Worm (Caenorhabditis elegans) whole organism, L4 larva: ENCODE measurements around the gene cyp-13A8.
A peak's percentile ranks its signal among the peaks of the same experiment; 100 is the strongest.

Experiments
- F10B5.3 ChIP-seq: sonication (generic microtip); optimal IDR thresholded peaks from 2 replicates; lab custom pipeline; 2016; ENCODE audit warnings: mild to moderate bottlenecking, missing genetic modification characterization, missing compliant biosample characterization
- F26F4.8 ChIP-seq: fragments of 200-800 bp; sonication (Bioruptor generic); conservative IDR thresholded peaks from 2 replicates; pipeline ENCODE4 v1.3.6; 2022; ENCODE audit warnings: missing genetic modification characterization, missing compliant biosample characterization
- F44E2.7 ChIP-seq: fragments of 200-800 bp; sonication (Bioruptor generic); IDR thresholded peaks from 2 replicates; pipeline ENCODE4 v2.1.2; 2022; ENCODE audit warnings: missing genetic modification characterization, missing compliant biosample characterization
- F49E8.2 ChIP-seq: sonication (generic microtip); optimal IDR thresholded peaks from 2 replicates; lab custom pipeline; 2016; ENCODE audit warnings: missing compliant biosample characterization, mild to moderate bottlenecking, missing genetic modification characterization, borderline replicate concordance
- Y105C5A.15 ChIP-seq: fragments of 200-800 bp; sonication (Bioruptor generic); IDR thresholded peaks from 2 replicates; pipeline ENCODE4 v1.3.6; 2022; ENCODE audit warnings: missing genetic modification characterization, missing compliant biosample characterization
- Y5F2A.4 ChIP-seq: fragments of 200-800 bp; sonication (Bioruptor generic); optimal IDR thresholded peaks from 2 replicates; lab custom pipeline; 2018; ENCODE audit warnings: mild to moderate bottlenecking, missing genetic modification characterization, missing compliant biosample characterization
- aha-1 ChIP-seq: fragments of 150-350 bp; peaks from one replicate; lab custom pipeline; 2014; ENCODE audit warnings: missing biosample characterization, missing genetic modification characterization
- aly-2 ChIP-seq: sonication (generic microtip); optimal IDR thresholded peaks from 2 replicates; lab custom pipeline; 2018; ENCODE audit warnings: missing biosample characterization, missing genetic modification characterization
- arid-1 ChIP-seq: fragments of 200-800 bp; sonication (Bioruptor generic); conservative IDR thresholded peaks from 2 replicates; pipeline ENCODE4 v1.3.6; 2022; ENCODE audit warnings: missing genetic modification reagents, missing genetic modification characterization, missing compliant biosample characterization
- attf-4 ChIP-seq: sonication (generic microtip); optimal IDR thresholded peaks from 3 replicates; lab custom pipeline; 2017; ENCODE audit warnings: missing biosample characterization, missing genetic modification characterization
- ceh-62 ChIP-seq: sonication (generic microtip); optimal IDR thresholded peaks from 2 replicates; lab custom pipeline; 2017; ENCODE audit warnings: missing biosample characterization, missing genetic modification characterization
- ceh-82 ChIP-seq: sonication (generic microtip); optimal IDR thresholded peaks from 2 replicates; lab custom pipeline; 2017; ENCODE audit warnings: missing biosample characterization, missing genetic modification characterization
- cey-2 ChIP-seq: sonication (generic microtip); optimal IDR thresholded peaks from 3 replicates; lab custom pipeline; 2017; ENCODE audit warnings: missing genetic modification characterization, mild to moderate bottlenecking, missing compliant biosample characterization, antibody characterized with exemption, borderline replicate concordance; ENCODE audit not compliant: insufficient read depth
- daf-16 ChIP-seq, 3 experiments: sonication (generic microtip); optimal IDR thresholded peaks; 2 replicates each; lab custom pipeline; 2016 to 2017; ENCODE audit warnings: missing genetic modification characterization in 3 of 3, missing genetic modification reagents in 3 of 3, mild to moderate bottlenecking in 2 of 3, missing compliant biosample characterization in 2 of 3, missing biosample characterization in 1 of 3, moderate library complexity in 1 of 3
- dmd-6 ChIP-seq: fragments of 200-800 bp; sonication (Bioruptor generic); IDR thresholded peaks from 2 replicates; pipeline ENCODE4 v1.3.6; 2022; ENCODE audit warnings: missing genetic modification reagents, missing genetic modification characterization, missing compliant biosample characterization
- dpl-1 ChIP-seq: fragments of 150-350 bp; optimal IDR thresholded peaks from 2 replicates; lab custom pipeline; 2014; ENCODE audit warnings: missing biosample characterization, missing genetic modification reagents, missing genetic modification characterization
- fos-1 ChIP-seq: fragments of 150-350 bp; optimal IDR thresholded peaks from 2 replicates; lab custom pipeline; 2014; ENCODE audit warnings: missing biosample characterization, missing genetic modification characterization
- gei-8 ChIP-seq: fragments of 200-800 bp; sonication (Bioruptor generic); optimal IDR thresholded peaks from 2 replicates; lab custom pipeline; 2018; ENCODE audit warnings: mild to moderate bottlenecking, missing genetic modification characterization, missing compliant biosample characterization
- hlh-11 ChIP-seq: fragments of 200-800 bp; sonication (Bioruptor generic); optimal IDR thresholded peaks from 2 replicates; lab custom pipeline; 2018; ENCODE audit warnings: mild to moderate bottlenecking, missing genetic modification characterization, missing compliant biosample characterization
- hlh-30 ChIP-seq: sonication (generic microtip); optimal IDR thresholded peaks from 2 replicates; lab custom pipeline; 2017; ENCODE audit warnings: antibody characterized with exemption, mild to moderate bottlenecking, missing genetic modification characterization, missing compliant biosample characterization; ENCODE audit not compliant: insufficient read depth
- hmg-1.1 ChIP-seq: fragments of 200-800 bp; sonication (Bioruptor generic); IDR thresholded peaks from 2 replicates; pipeline ENCODE4 v1.3.6; 2022; ENCODE audit warnings: missing genetic modification reagents, missing genetic modification characterization, missing compliant biosample characterization
- lin-1 ChIP-seq: fragments of 200-800 bp; sonication (Bioruptor generic); IDR thresholded peaks from 2 replicates; pipeline ENCODE4 v1.3.6; 2022; ENCODE audit warnings: missing genetic modification reagents, missing genetic modification characterization, missing compliant biosample characterization
- lin-13 ChIP-seq: fragments of 150-350 bp; optimal IDR thresholded peaks from 2 replicates; lab custom pipeline; 2014; ENCODE audit warnings: missing biosample characterization, missing genetic modification reagents, missing genetic modification characterization
- lin-29 ChIP-seq: fragments of 200-800 bp; sonication (Bioruptor generic); IDR thresholded peaks from 2 replicates; pipeline ENCODE4 v1.3.6; 2022; ENCODE audit warnings: missing genetic modification reagents, missing genetic modification characterization, missing compliant biosample characterization
- lin-39 ChIP-seq: fragments of 150-350 bp; optimal IDR thresholded peaks from 2 replicates; lab custom pipeline; 2014; ENCODE audit warnings: missing biosample characterization, missing genetic modification reagents, missing genetic modification characterization
- lsy-2 ChIP-seq, 2 experiments: fragments of 150-350 bp in 1 of 2; sonication (generic microtip) in 1 of 2; optimal IDR thresholded peaks; 2 replicates each; lab custom pipeline; 2014 to 2017; ENCODE audit warnings: missing biosample characterization in 2 of 2, missing genetic modification characterization in 2 of 2
- mes-2 ChIP-seq: sonication (generic microtip); optimal IDR thresholded peaks from 2 replicates; lab custom pipeline; 2016; ENCODE audit warnings: missing genotype, mild to moderate bottlenecking, missing genetic modification characterization, missing compliant biosample characterization; ENCODE audit not compliant: poor library complexity, severe bottlenecking
- mxl-2 ChIP-seq: fragments of 200-800 bp; sonication (Bioruptor generic); conservative IDR thresholded peaks from 2 replicates; pipeline ENCODE4 v1.3.6; 2022; ENCODE audit warnings: missing genetic modification reagents, missing genetic modification characterization, missing compliant biosample characterization
- nhr-102 ChIP-seq: sonication (generic microtip); optimal IDR thresholded peaks from 2 replicates; lab custom pipeline; 2016; ENCODE audit warnings: mild to moderate bottlenecking, missing genetic modification characterization, moderate library complexity, missing compliant biosample characterization
- nhr-28 ChIP-seq: fragments of 150-350 bp; optimal IDR thresholded peaks from 2 replicates; lab custom pipeline; 2014; ENCODE audit warnings: missing biosample characterization, missing genetic modification characterization
- nhr-76 ChIP-seq: fragments of 150-350 bp; optimal IDR thresholded peaks from 2 replicates; lab custom pipeline; 2014; ENCODE audit warnings: missing biosample characterization, missing genetic modification characterization
- nhr-77 ChIP-seq: fragments of 150-350 bp; optimal IDR thresholded peaks from 2 replicates; lab custom pipeline; 2014; ENCODE audit warnings: missing biosample characterization, missing genetic modification characterization
- pha-4 ChIP-seq, 2 experiments: fragments of 150-350 bp in 1 of 2; fragments of 200-800 bp in 1 of 2; sonication (Bioruptor generic) in 1 of 2; IDR thresholded peaks in 1 of 2; optimal IDR thresholded peaks in 1 of 2; 2 replicates each; pipeline versions ENCODE4 v1.3.6 to Lab custom; 2014 to 2022; ENCODE audit warnings: missing genetic modification characterization in 2 of 2, missing genetic modification reagents in 2 of 2, missing biosample characterization in 1 of 2, missing compliant biosample characterization in 1 of 2
- php-3 ChIP-seq: fragments of 200-800 bp; sonication (Bioruptor generic); IDR thresholded peaks from 2 replicates; pipeline ENCODE4 v1.3.6; 2022; ENCODE audit warnings: missing genetic modification reagents, missing genetic modification characterization, missing compliant biosample characterization
- pqm-1 ChIP-seq: sonication (generic microtip); optimal IDR thresholded peaks from 2 replicates; lab custom pipeline; 2017; ENCODE audit warnings: missing biosample characterization, missing genetic modification characterization
- rbr-2 ChIP-seq: sonication (generic microtip); optimal IDR thresholded peaks from 2 replicates; lab custom pipeline; 2016; ENCODE audit warnings: missing genotype, missing genetic modification characterization, missing compliant biosample characterization
- sdz-12 ChIP-seq: fragments of 200-800 bp; sonication (Bioruptor generic); optimal IDR thresholded peaks from 2 replicates; lab custom pipeline; 2018; ENCODE audit warnings: mild to moderate bottlenecking, missing genetic modification characterization, missing compliant biosample characterization
- snpc-4 ChIP-seq: fragments of 150-350 bp; optimal IDR thresholded peaks from 2 replicates; lab custom pipeline; 2014; ENCODE audit warnings: missing biosample characterization, missing genetic modification characterization
- tag-97 ChIP-seq: fragments of 200-800 bp; sonication (Bioruptor generic); IDR thresholded peaks from 2 replicates; pipeline ENCODE4 v1.3.6; 2022; ENCODE audit warnings: missing genetic modification characterization, missing compliant biosample characterization
- unc-130 ChIP-seq: sonication (generic microtip); optimal IDR thresholded peaks from 2 replicates; lab custom pipeline; 2016; ENCODE audit warnings: missing genetic modification reagents, missing genetic modification characterization, missing compliant biosample characterization
- unc-62 ChIP-seq, 3 experiments: fragments of 150-350 bp in 1 of 3; sonication (generic microtip); optimal IDR thresholded peaks in 2 of 3; peaks in 1 of 3; 1 replicate in 1 of 3; 2 replicates in 2 of 3; lab custom pipeline; 2014 to 2017; ENCODE audit warnings: missing biosample characterization in 3 of 3, missing genetic modification characterization in 3 of 3, missing genetic modification reagents in 3 of 3, missing genotype in 1 of 3
- zfp-2 ChIP-seq: sonication (generic microtip); optimal IDR thresholded peaks from 2 replicates; lab custom pipeline; 2016; ENCODE audit warnings: mild to moderate bottlenecking, missing genetic modification characterization, missing compliant biosample characterization

The cyp-13A8 gene

DNA sequence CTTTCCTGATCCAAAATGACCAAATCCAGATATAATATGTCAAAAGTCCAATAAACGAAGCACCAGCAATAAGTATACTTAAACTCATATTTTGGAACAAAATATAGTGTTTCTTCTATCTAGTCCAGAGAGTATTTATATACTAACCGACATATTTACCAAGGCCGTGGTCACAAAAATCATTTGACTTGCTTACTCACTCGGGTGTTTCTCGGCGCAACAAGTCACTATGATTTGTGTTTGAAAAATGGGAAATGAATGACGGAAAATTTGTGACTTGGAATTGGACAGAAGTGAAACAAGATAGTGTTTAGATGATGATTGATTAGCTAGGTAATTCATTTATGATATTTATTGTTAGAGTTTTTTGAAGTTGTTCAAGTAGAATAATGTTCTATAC lies 7.1 kb downstream of the cyp-13A8 start, which contains the start of gene cyp-13A5 (continued):
- TF ChIP-seq lin-1 (GFP tag; lab: Robert Waterston, UW) (no peak), mes-2 (tag; lab: Kevin White, UChicago) (no peak), rbr-2 (tag; lab: Kevin White, UChicago) (no peak), F49E8.2 (no peak), F10B5.3 (no peak), F44E2.7 (GFP tag; lab: Robert Waterston, UW) (no peak), ceh-62 (tag; lab: Kevin White, UChicago) (no peak), fos-1 (tag; lab: Kevin White, UChicago) (no peak), aly-2 (no peak), Y5F2A.4 (no peak), zfp-2 (tag; lab: Kevin White, UChicago) (no peak), Y105C5A.15 (no peak), lsy-2 (tag; optimal IDR thresholded peaks at IDR 0.05; lab: Kevin White, UChicago) (no peak), attf-4 (no peak)

DNA sequence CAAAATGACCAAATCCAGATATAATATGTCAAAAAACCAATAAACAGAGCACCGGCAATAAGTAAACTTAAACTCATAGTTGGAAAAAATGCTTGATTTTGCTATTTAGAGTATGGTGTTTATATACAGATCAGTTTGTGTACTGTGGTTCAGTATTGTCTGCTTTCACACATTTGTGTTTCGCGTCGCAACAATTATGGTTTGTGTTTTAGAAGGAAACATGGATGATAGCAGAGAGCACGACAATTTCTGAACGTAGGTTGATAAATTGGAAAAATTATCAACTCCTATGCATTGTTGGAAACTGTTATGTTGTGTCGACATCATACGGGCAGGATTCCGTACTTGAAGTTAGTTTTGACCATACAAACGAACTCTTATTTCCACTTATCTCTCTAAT lies 9.7 kb downstream of the cyp-13A8 start, which contains the start of gene cyp-13A4:
Gene cyp-13A4 (minus strand): TSS at position 77 of the 400 bp plus-strand sequence.
- TF ChIP-seq F49E8.2 (no peak), Y5F2A.4 (no peak), daf-16 (GFP tag; optimal IDR thresholded peaks at IDR 0.05; lab: Kevin White, UChicago) (no peak), daf-16 (tag; optimal IDR thresholded peaks at IDR 0.05; lab: Kevin White, UChicago) (peak; percentile 25), fos-1 (tag; lab: Kevin White, UChicago) (no peak), lin-1 (GFP tag; lab: Robert Waterston, UW) (no peak), nhr-76 (tag; lab: Kevin White, UChicago) (no peak), hlh-30 (tag; lab: Kevin White, UChicago) (no peak), pha-4 (GFP tag; IDR thresholded peaks at IDR 0.05; lab: Robert Waterston, UW) (no peak), pha-4 (tag; optimal IDR thresholded peaks at IDR 0.05; lab: Kevin White, UChicago) (no peak), Y105C5A.15 (no peak), pqm-1 (tag; lab: Kevin White, UChicago) (peak; percentile 33), gei-8 (GFP tag; lab: Kevin White, UChicago) (no peak), hlh-11 (peak; percentile 3), unc-62 (GFP tag; optimal IDR thresholded peaks at IDR 0.05 in 1 of 2; lab: Kevin White, UChicago) (peak in 1 of 2 experiments; percentile 29), unc-62 (tag; optimal IDR thresholded peaks at IDR 0.05; lab: Kevin White, UChicago) (no peak), unc-130 (GFP tag; lab: Kevin White, UChicago) (no peak), F44E2.7 (GFP tag; lab: Robert Waterston, UW) (no peak), dmd-6 (GFP tag; lab: Robert Waterston, UW) (peak; percentile 78), cey-2 (tag; lab: Kevin White, UChicago) (no peak), hmg-1.1 (GFP tag; lab: Robert Waterston, UW) (no peak), dpl-1 (GFP tag; lab: Kevin White, UChicago) (no peak), rbr-2 (tag; lab: Kevin White, UChicago) (no peak), lin-13 (no peak), nhr-102 (tag; lab: Kevin White, UChicago) (peak; percentile 13), nhr-28 (peak; percentile 58)

DNA sequence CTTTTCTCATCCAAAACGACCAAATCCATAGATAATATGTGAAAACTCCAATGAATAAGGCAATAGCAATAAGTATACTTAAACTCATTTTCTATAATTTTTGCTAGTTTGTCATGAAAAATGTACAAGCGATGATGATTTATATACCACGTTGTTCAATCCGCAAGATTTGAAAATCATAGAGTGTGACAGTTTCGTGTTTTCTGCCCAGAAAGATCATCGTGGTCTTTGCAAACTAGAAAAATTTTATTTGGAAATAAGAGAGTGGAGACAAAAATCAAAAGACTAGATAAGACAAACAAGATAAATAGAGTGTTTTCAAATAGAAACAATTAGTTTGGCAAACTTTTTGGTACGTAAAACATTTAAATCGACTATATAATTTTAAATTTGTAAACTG lies 14.2 kb downstream of the cyp-13A8 start, which contains the start of gene cyp-13A3:
Gene cyp-13A3 (minus strand): TSS at position 101 of the 400 bp plus-strand sequence.
- TF ChIP-seq Y105C5A.15 (no peak), rbr-2 (tag; lab: Kevin White, UChicago) (no peak), ceh-82 (tag; lab: Kevin White, UChicago) (no peak), php-3 (GFP tag; lab: Robert Waterston, UW) (no peak), nhr-77 (tag; lab: Kevin White, UChicago) (no peak), F26F4.8 (GFP tag; lab: Robert Waterston, UW) (no peak), nhr-28 (no peak), lsy-2 (tag; optimal IDR thresholded peaks at IDR 0.05; lab: Kevin White, UChicago) (no peak), lin-29 (GFP tag; lab: Robert Waterston, UW) (no peak), snpc-4 (tag; lab: Kevin White, UChicago) (no peak), sdz-12 (GFP tag; lab: Kevin White, UChicago) (no peak), mxl-2 (GFP tag; lab: Robert Waterston, UW) (no peak), hlh-11 (no peak), pqm-1 (tag; lab: Kevin White, UChicago) (no peak), arid-1 (GFP tag; lab: Robert Waterston, UW) (no peak), lin-39 (tag; lab: Kevin White, UChicago) (no peak), aha-1 (tag; lab: Kevin White, UChicago) (no peak), tag-97 (GFP tag; lab: Robert Waterston, UW) (no peak)
